Worm (Caenorhabditis elegans) whole organism, early embryonic: ENCODE results near the gene spot-1.

ENCODE experiments used
- F13C5.2 ChIP-seq: sonication (generic microtip); optimal IDR thresholded peaks from 2 replicates; lab custom pipeline; 2017; ENCODE audit warnings: mild to moderate bottlenecking, missing genetic modification characterization, inconsistent platforms, missing compliant biosample characterization
- aly-1 ChIP-seq: sonication (generic microtip); optimal IDR thresholded peaks from 2 replicates; lab custom pipeline; 2016; ENCODE audit warnings: missing genetic modification characterization, missing compliant biosample characterization
- ama-1 ChIP-seq: fragments of 150-350 bp; optimal IDR thresholded peaks from 2 replicates; lab custom pipeline; 2014
- ceh-36 ChIP-seq: sonication (generic microtip); optimal IDR thresholded peaks from 2 replicates; lab custom pipeline; 2016; ENCODE audit warnings: missing genetic modification characterization, inconsistent platforms, missing compliant biosample characterization
- flt-1 ChIP-seq: fragments of 200-800 bp; sonication (Bioruptor generic); IDR thresholded peaks from 2 replicates; pipeline ENCODE4 v1.3.6; 2022; ENCODE audit warnings: missing genetic modification characterization, missing compliant biosample characterization
- scrt-1 ChIP-seq: fragments of 200-800 bp; sonication (Bioruptor generic); IDR thresholded peaks from 2 replicates; pipeline ENCODE4 v1.3.6; 2022; ENCODE audit warnings: missing genetic modification characterization, missing compliant biosample characterization
- sea-1 ChIP-seq: fragments of 200-800 bp; sonication (Bioruptor generic); conservative IDR thresholded peaks from 2 replicates; pipeline ENCODE4 v1.3.6; 2022; ENCODE audit warnings: missing genetic modification characterization, missing compliant biosample characterization

DNA sequence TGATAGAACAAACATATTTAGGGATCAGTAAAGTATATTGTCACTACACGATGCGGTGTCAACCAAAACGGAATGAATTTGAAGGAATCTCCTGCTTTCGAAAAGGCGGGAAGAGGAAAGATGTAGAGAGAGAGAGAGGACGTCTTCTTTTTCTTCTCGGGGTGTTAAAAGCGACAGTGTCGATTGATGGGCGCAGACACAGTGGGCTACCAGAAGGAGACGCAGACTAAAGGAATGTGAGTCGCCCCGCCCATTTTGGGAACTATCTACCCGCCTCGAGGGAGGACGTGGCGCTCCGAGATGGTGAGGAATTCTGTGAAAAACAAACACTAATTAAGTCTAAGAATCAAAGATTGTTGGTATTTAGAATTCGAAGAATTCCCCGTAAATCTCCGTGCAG, 22.4 kb upstream of the spot-1 start, which contains the start of the genes B0361.14 and B0361.9:
- no peak for TF ChIP-seq ama-1 (lab: Kevin White, UChicago)
- no peak for TF ChIP-seq scrt-1 (GFP tag; lab: Robert Waterston, UW)
- TF ChIP-seq ceh-36 (tag; lab: Kevin White, UChicago): no peak
- no peak for TF ChIP-seq F13C5.2 (tag; lab: Kevin White, UChicago)
- no peak for TF ChIP-seq flt-1 (GFP tag; lab: Robert Waterston, UW)
- no peak for TF ChIP-seq aly-1 (tag; lab: Kevin White, UChicago)
- TF ChIP-seq sea-1 (GFP tag; lab: Robert Waterston, UW): no peak
